Fruit fly (Drosophila melanogaster): ENCODE results near the gene fws.

fws gene

dm6 chr2L:17480943-17481580, at the start of gene fws, which contains the start of gene Lamtor3 (continued):
- peak; percentile 93 for TF ChIP-seq nerfin-1 (tag; optimal IDR thresholded peaks at IDR 0.05)
- peak; percentile 91 for TF ChIP-seq CG17186 (GFP tag; optimal IDR thresholded peaks at IDR 0.05)
- peak; percentile 98 for TF ChIP-seq CG17361 (GFP tag; IDR thresholded peaks at IDR 0.05)
- peak; percentile 59; the same call in 1 of the 3 replicates for TF ChIP-seq CG14860 (GFP tag; IDR thresholded peaks at IDR 0.05; ENCODE audit: partially characterized antibody)
- TF ChIP-seq inv (GFP tag; IDR thresholded peaks at IDR 0.05; ENCODE audit: partially characterized antibody): no peak; the same call in 1 of the 2 replicates
- TF ChIP-seq lov (optimal IDR thresholded peaks at IDR 0.05): no peak
- TF ChIP-seq lov (GFP tag; IDR thresholded peaks at IDR 0.05): peak; percentile 99
- peak; percentile 98 for TF ChIP-seq ind (GFP tag; optimal IDR thresholded peaks at IDR 0.05)
- peak; percentile 95 for TF ChIP-seq vfl (GFP tag; optimal IDR thresholded peaks at IDR 0.05)
- peak; percentile 87 for TF ChIP-seq CG4707 (GFP tag; optimal IDR thresholded peaks at IDR 0.05)
- no peak for TF ChIP-seq pan (optimal IDR thresholded peaks at IDR 0.05)
- peak in 1 of 2 experiments; percentile 100 for TF ChIP-seq pan (GFP tag; optimal IDR thresholded peaks at IDR 0.05 in 1 of 2, IDR thresholded peaks at IDR 0.05 in 1 of 2)
- peak; percentile 98 for TF ChIP-seq klu (GFP tag; IDR thresholded peaks at IDR 0.05)
- TF ChIP-seq org-1 (GFP tag; optimal IDR thresholded peaks at IDR 0.05): peak; percentile 95
- peak; percentile 94 for TF ChIP-seq CG6254 (GFP tag; optimal IDR thresholded peaks at IDR 0.05)
- no peak for TF ChIP-seq pfk (GFP tag; optimal IDR thresholded peaks at IDR 0.05)
- peak; percentile 98 for TF ChIP-seq CG16779 (GFP tag; IDR thresholded peaks at IDR 0.05)
- TF ChIP-seq Nf-YB (GFP tag; optimal IDR thresholded peaks at IDR 0.05): peak; percentile 86
- peak; percentile 72 for TF ChIP-seq Antp (GFP tag; optimal IDR thresholded peaks at IDR 0.05)
- peak; percentile 99 for TF ChIP-seq CG6175 (GFP tag; IDR thresholded peaks at IDR 0.05)
- no peak; the same call in 2 of the 3 replicates for TF ChIP-seq zen2 (GFP tag; IDR thresholded peaks at IDR 0.05; ENCODE audit: partially characterized antibody)
- peak; percentile 96 for TF ChIP-seq Ravus (GFP tag; IDR thresholded peaks at IDR 0.05)
- peak; percentile 97 for TF ChIP-seq Chrac-16 (GFP tag; optimal IDR thresholded peaks at IDR 0.05)
- TF ChIP-seq dmrt99B (tag; optimal IDR thresholded peaks at IDR 0.05): peak; percentile 98
- peak; percentile 99 for TF ChIP-seq Awh (GFP tag; IDR thresholded peaks at IDR 0.05)
- peak; percentile 97 for TF ChIP-seq Poxn (GFP tag; IDR thresholded peaks at IDR 0.05)
- TF ChIP-seq CG7963 (GFP tag; IDR thresholded peaks at IDR 0.05; ENCODE audit: partially characterized antibody): 0 out of 3 replicates have a peak, but pooled peaks have one; percentile 43
- peak; percentile 37 for TF ChIP-seq Sry-δ (GFP tag; optimal IDR thresholded peaks at IDR 0.05)
- TF ChIP-seq CG1647 (GFP tag; optimal IDR thresholded peaks at IDR 0.05): peak; percentile 83
- TF ChIP-seq Gsc (GFP tag; IDR thresholded peaks at IDR 0.05): peak; percentile 97
- TF ChIP-seq CG11247 (GFP tag; IDR thresholded peaks at IDR 0.05): peak; percentile 99
- TF ChIP-seq ems (GFP tag; optimal IDR thresholded peaks at IDR 0.05): peak; percentile 90
- TF ChIP-seq Dll (GFP tag; IDR thresholded peaks at IDR 0.05; ENCODE audit: partially characterized antibody): peak; percentile 74
- TF ChIP-seq Xbp1 (GFP tag; optimal IDR thresholded peaks at IDR 0.05): peak; percentile 98
- no peak for TF ChIP-seq eve (GFP tag; optimal IDR thresholded peaks at IDR 0.05)
- TF ChIP-seq psq (GFP tag; optimal IDR thresholded peaks at IDR 0.05): peak; percentile 95
- TF ChIP-seq Hmr (GFP tag; optimal IDR thresholded peaks at IDR 0.05): peak; percentile 99
- TF ChIP-seq CG7556 (GFP tag; optimal IDR thresholded peaks at IDR 0.05): peak; percentile 97
- peak; percentile 87 for TF ChIP-seq tx (GFP tag; optimal IDR thresholded peaks at IDR 0.05)
- TF ChIP-seq CG10979 (tag; optimal IDR thresholded peaks at IDR 0.05): peak; percentile 96
- peak; percentile 95 for TF ChIP-seq MTF-1 (GFP tag; optimal IDR thresholded peaks at IDR 0.05; ENCODE audit: borderline replicate concordance)
- peak; percentile 31 for TF ChIP-seq crc (GFP tag; optimal IDR thresholded peaks at IDR 0.05)
- peak; percentile 52 for TF ChIP-seq emc (GFP tag; optimal IDR thresholded peaks at IDR 0.05)
- TF ChIP-seq da (GFP tag; optimal IDR thresholded peaks at IDR 0.05): peak; percentile 27
- peak; percentile 99 for TF ChIP-seq CG11085 (GFP tag; IDR thresholded peaks at IDR 0.05)
- peak; percentile 98 for TF ChIP-seq CG17829 (tag; optimal IDR thresholded peaks at IDR 0.05)
- TF ChIP-seq CG7786 (GFP tag; optimal IDR thresholded peaks at IDR 0.05): peak; percentile 90
- peak; percentile 81 for TF ChIP-seq ab (GFP tag; optimal IDR thresholded peaks at IDR 0.05)
- TF ChIP-seq exex (tag; optimal IDR thresholded peaks at IDR 0.05): peak; percentile 85
- peak; percentile 90 for TF ChIP-seq kay (GFP tag; optimal IDR thresholded peaks at IDR 0.05)

Data from whole organism, embryonic.